Worm (Caenorhabditis elegans): Measurements from ENCODE around the gene Y62F5A.12.

DNA sequence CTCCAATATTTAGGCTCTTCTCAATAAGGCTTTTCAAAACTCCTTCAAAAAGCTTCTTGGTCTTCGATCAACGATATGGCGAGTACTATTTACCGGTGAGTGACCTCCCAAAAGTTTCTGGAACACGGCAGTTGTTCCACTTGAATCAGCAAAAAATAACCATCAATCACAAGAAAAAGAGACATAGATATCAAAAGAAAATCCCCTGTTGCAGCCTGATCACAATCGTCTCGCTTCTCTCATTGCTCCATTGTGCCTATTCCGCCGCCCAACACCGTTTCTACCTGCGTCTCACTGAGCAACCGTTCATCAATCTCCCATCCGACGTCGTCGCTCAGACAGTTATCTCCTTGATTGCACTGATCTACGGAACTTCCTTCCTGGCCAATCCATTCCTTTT, 37.5 kb downstream of the Y62F5A.12 start, which contains the start of gene emc-5:
- no peak for TF ChIP-seq ama-1 (optimal IDR thresholded peaks at IDR 0.05)
- no peak for TF ChIP-seq hnd-1 (tag; optimal IDR thresholded peaks at IDR 0.05)
- TF ChIP-seq F13C5.2 (tag; optimal IDR thresholded peaks at IDR 0.05): no peak
- no peak for TF ChIP-seq tbx-37 (GFP tag; conservative IDR thresholded peaks at IDR 0.05)
- no peak for TF ChIP-seq tra-4 (tag; optimal IDR thresholded peaks at IDR 0.05)
- TF ChIP-seq aly-1 (tag; optimal IDR thresholded peaks at IDR 0.05): no peak
- TF ChIP-seq ceh-13 (GFP tag; optimal IDR thresholded peaks at IDR 0.05): no peak
- no peak for TF ChIP-seq hmg-4 (GFP tag; optimal IDR thresholded peaks at IDR 0.05)
- TF ChIP-seq sea-1 (GFP tag; conservative IDR thresholded peaks at IDR 0.05): no peak
- no peak for TF ChIP-seq pes-1 (GFP tag; IDR thresholded peaks at IDR 0.05)
- no peak for TF ChIP-seq flt-1 (GFP tag; IDR thresholded peaks at IDR 0.05)
- no peak for TF ChIP-seq hmbx-1 (tag; optimal IDR thresholded peaks at IDR 0.05)
- TF ChIP-seq ceh-36 (tag; optimal IDR thresholded peaks at IDR 0.05): no peak
- TF ChIP-seq tbx-11 (GFP tag; IDR thresholded peaks at IDR 0.05): no peak

Data from whole organism, early embryonic.